Worm (Caenorhabditis elegans) whole organism, L2 larva: ENCODE results near the gene srz-12.

ENCODE experiments used
- R02D3.7 ChIP-seq: fragments of 150-350 bp; optimal IDR thresholded peaks from 2 replicates; lab custom pipeline; 2014; ENCODE audit warnings: missing biosample characterization, missing genetic modification characterization
- ama-1 ChIP-seq: fragments of 150-350 bp; optimal IDR thresholded peaks from 2 replicates; lab custom pipeline; 2018; ENCODE audit warnings: inconsistent platforms
- lin-11 ChIP-seq: fragments of 150-350 bp; sonication (generic microtip); optimal IDR thresholded peaks from 2 replicates; lab custom pipeline; 2014; ENCODE audit warnings: missing biosample characterization, missing genetic modification characterization, inconsistent platforms, mixed read lengths
- mab-5 ChIP-seq: fragments of 150-350 bp; optimal IDR thresholded peaks from 2 replicates; lab custom pipeline; 2014; ENCODE audit warnings: missing biosample characterization, missing genetic modification characterization
- unc-62 ChIP-seq: fragments of 150-350 bp; optimal IDR thresholded peaks from 2 replicates; lab custom pipeline; 2014; ENCODE audit warnings: missing biosample characterization, missing genetic modification reagents, missing genetic modification characterization

- TF ChIP-seq R02D3.7: no peak
- TF ChIP-seq mab-5: no peak
- TF ChIP-seq ama-1 (lab: Kevin White, UChicago): no peak
- TF ChIP-seq lin-11: no peak
- no peak for TF ChIP-seq unc-62 (GFP tag; lab: Kevin White, UChicago)
Measured at ce11 chrV:15829907-15830306, 32.6 kb downstream of the srz-12 start, which contains the start of gene srbc-55.
